Worm (Caenorhabditis elegans): ENCODE results near the gene gcy-34.

gcy-34 gene

DNA sequence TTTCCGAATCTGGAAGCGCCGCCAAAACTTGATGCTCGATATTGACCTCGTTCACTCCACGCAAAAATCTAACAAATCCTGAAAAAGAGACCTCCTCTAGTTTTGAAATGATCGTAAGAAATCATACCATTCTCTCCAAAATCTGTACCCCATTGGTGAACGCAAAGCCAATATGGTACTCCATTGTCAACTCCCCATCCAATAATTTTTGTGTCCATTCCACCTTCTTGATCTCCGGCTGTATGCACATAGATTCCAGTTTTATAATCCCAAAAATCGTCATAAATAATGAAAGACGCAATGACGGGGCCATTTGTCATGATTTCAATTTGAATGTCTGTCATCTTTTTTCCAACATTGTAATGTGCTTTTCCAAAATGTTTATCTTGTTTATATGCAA, 29.5 kb downstream of the gcy-34 start:
- TF ChIP-seq sdc-2 (tag; optimal IDR thresholded peaks at IDR 0.05) (no peak), ceh-24 (tag; optimal IDR thresholded peaks at IDR 0.05) (no peak), unc-3 (GFP tag; conservative IDR thresholded peaks at IDR 0.05) (no peak), unc-3 (tag; optimal IDR thresholded peaks at IDR 0.05) (no peak), eyg-1 (tag; optimal IDR thresholded peaks at IDR 0.05) (no peak), ets-4 (tag; optimal IDR thresholded peaks at IDR 0.05) (no peak), che-1 (tag; optimal IDR thresholded peaks at IDR 0.05) (no peak), ceh-6 (GFP tag; optimal IDR thresholded peaks at IDR 0.05) (no peak)

DNA sequence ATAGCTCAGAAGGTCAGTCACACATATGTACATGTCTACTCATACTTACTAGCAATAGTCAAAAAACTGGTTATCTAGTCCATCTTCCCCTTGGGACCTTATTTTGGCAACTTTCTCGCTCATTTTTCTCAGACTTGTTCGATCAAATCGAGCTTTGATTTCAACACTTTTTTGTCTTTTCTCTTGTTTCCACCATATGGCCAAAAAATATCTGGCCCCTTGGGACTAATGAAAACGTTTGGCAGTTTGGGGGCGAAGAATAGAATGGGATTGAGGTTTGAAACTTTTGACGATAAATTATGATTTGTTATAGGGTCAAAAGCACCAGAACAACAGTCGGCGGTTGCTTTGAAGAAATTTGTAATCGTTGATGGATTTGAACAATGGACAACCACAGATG, 33.3 kb downstream of the gcy-34 start:
- TF ChIP-seq ref-2 (tag; optimal IDR thresholded peaks at IDR 0.05) (no peak), hlh-30 (tag; optimal IDR thresholded peaks at IDR 0.05; ENCODE audit: insufficient read depth) (no peak), K02D7.2 (tag; optimal IDR thresholded peaks at IDR 0.05) (no peak), mec-3 (tag; optimal IDR thresholded peaks at IDR 0.05; ENCODE audit: borderline replicate concordance) (no peak), ceh-24 (tag; optimal IDR thresholded peaks at IDR 0.05) (no peak), ama-1 (optimal IDR thresholded peaks at IDR 0.05) (no peak), npax-4 (tag; optimal IDR thresholded peaks at IDR 0.05) (no peak), elt-4 (tag; optimal IDR thresholded peaks at IDR 0.05) (no peak), tbx-2 (tag; optimal IDR thresholded peaks at IDR 0.05) (no peak), dve-1 (tag; optimal IDR thresholded peaks at IDR 0.05) (no peak), unc-55 (GFP tag; optimal IDR thresholded peaks at IDR 0.05) (no peak), pha-2 (tag; optimal IDR thresholded peaks at IDR 0.05) (no peak), hlh-6 (tag; optimal IDR thresholded peaks at IDR 0.05) (no peak), lin-11 (tag; optimal IDR thresholded peaks at IDR 0.05) (no peak), pros-1 (tag; optimal IDR thresholded peaks at IDR 0.05) (no peak), che-1 (tag; optimal IDR thresholded peaks at IDR 0.05) (no peak), fax-1 (tag; optimal IDR thresholded peaks at IDR 0.05) (no peak)

ce11 chrV:13351773-13352172, 33.9 kb downstream of the gcy-34 start:
- TF ChIP-seq T23F11.4 (GFP tag; optimal IDR thresholded peaks at IDR 0.05) = no peak
- TF ChIP-seq K09A11.1 (tag; optimal IDR thresholded peaks at IDR 0.05; ENCODE audit: insufficient read depth) = no peak
- no peak for TF ChIP-seq unc-86 (tag; optimal IDR thresholded peaks at IDR 0.05)
- TF ChIP-seq unc-55 (GFP tag; optimal IDR thresholded peaks at IDR 0.05) = peak; percentile 31
- no peak for TF ChIP-seq ttx-3 (tag; optimal IDR thresholded peaks at IDR 0.05)
- TF ChIP-seq hlh-6 (tag; optimal IDR thresholded peaks at IDR 0.05) = no peak

DNA sequence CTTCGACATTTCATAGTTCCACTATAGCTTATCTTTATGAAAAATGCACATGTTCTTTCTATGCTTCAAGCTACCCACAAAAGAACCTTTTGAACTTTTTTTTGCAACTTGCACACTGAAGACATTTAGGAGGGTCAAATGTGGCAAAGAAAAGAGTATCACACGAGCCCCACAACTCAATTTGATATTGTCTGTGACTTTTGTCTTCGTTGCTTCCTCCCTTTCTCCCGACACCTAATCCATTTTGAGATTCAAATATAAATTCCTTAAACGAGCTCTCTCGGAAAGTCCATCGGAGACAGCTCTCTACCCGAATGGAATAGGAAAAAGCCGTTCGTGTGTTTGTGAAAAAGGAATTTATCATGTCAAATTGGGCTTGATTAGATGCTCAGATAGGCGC, 35.4 kb downstream of the gcy-34 start:
- TF ChIP-seq ets-4 (tag; optimal IDR thresholded peaks at IDR 0.05) (no peak), pqm-1 (tag; optimal IDR thresholded peaks at IDR 0.05) (no peak), zip-5 (tag; optimal IDR thresholded peaks at IDR 0.05) (no peak), pha-2 (tag; optimal IDR thresholded peaks at IDR 0.05) (no peak), F13H6.1 (tag; optimal IDR thresholded peaks at IDR 0.05) (no peak), hlh-13 (GFP tag; optimal IDR thresholded peaks at IDR 0.05) (no peak), hlh-8 (tag; optimal IDR thresholded peaks at IDR 0.05) (no peak), ahr-1 (tag; optimal IDR thresholded peaks at IDR 0.05) (no peak), ceh-34 (tag; optimal IDR thresholded peaks at IDR 0.05) (no peak), tbx-7 (tag; optimal IDR thresholded peaks at IDR 0.05) (no peak), sdc-2 (tag; optimal IDR thresholded peaks at IDR 0.05) (no peak), rnt-1 (tag; optimal IDR thresholded peaks at IDR 0.05) (no peak), ceh-19 (GFP tag; optimal IDR thresholded peaks at IDR 0.05) (no peak), C38D4.7 (GFP tag; optimal IDR thresholded peaks at IDR 0.05) (no peak), K02D7.2 (tag; optimal IDR thresholded peaks at IDR 0.05) (no peak), pha-4 (tag; optimal IDR thresholded peaks at IDR 0.05) (no peak), gmeb-2 (tag; optimal IDR thresholded peaks at IDR 0.05) (no peak)
